Worm (Caenorhabditis elegans) whole organism, L4 larva: Measurements from ENCODE around the gene tsp-20.

Experiments used
- F44E2.7 ChIP-seq: fragments of 200-800 bp; sonication (Bioruptor generic); IDR thresholded peaks from 2 replicates; pipeline ENCODE4 v2.1.2; 2022; ENCODE audit warnings: missing genetic modification characterization, missing compliant biosample characterization
- Y105C5A.15 ChIP-seq: fragments of 200-800 bp; sonication (Bioruptor generic); IDR thresholded peaks from 2 replicates; pipeline ENCODE4 v1.3.6; 2022; ENCODE audit warnings: missing genetic modification characterization, missing compliant biosample characterization
- ama-1 ChIP-seq: fragments of 150-350 bp; optimal IDR thresholded peaks from 2 replicates; lab custom pipeline; 2014; ENCODE audit warnings: inconsistent platforms, mixed read lengths
- ceh-28 ChIP-seq: fragments of 150-350 bp; optimal IDR thresholded peaks from 2 replicates; lab custom pipeline; 2014; ENCODE audit warnings: missing biosample characterization, missing genetic modification reagents, missing genetic modification characterization
- ceh-32 ChIP-seq: sonication (generic microtip); optimal IDR thresholded peaks from 2 replicates; lab custom pipeline; 2016; ENCODE audit warnings: mild to moderate bottlenecking, missing genetic modification characterization, missing compliant biosample characterization; ENCODE audit not compliant: poor library complexity
- ceh-62 ChIP-seq: sonication (generic microtip); optimal IDR thresholded peaks from 2 replicates; lab custom pipeline; 2017; ENCODE audit warnings: missing biosample characterization, missing genetic modification characterization
- ctbp-1 ChIP-seq: fragments of 200-800 bp; sonication (Bioruptor generic); IDR thresholded peaks from 2 replicates; pipeline ENCODE4 v1.3.6; 2022; ENCODE audit warnings: missing genetic modification reagents, missing genetic modification characterization, missing compliant biosample characterization
- daf-16 ChIP-seq, 3 experiments: sonication (generic microtip); optimal IDR thresholded peaks; 2 replicates each; lab custom pipeline; 2016 to 2017; ENCODE audit warnings: missing genetic modification characterization in 3 of 3, missing genetic modification reagents in 3 of 3, mild to moderate bottlenecking in 2 of 3, missing compliant biosample characterization in 2 of 3, missing biosample characterization in 1 of 3, moderate library complexity in 1 of 3
- dmd-6 ChIP-seq: fragments of 200-800 bp; sonication (Bioruptor generic); IDR thresholded peaks from 2 replicates; pipeline ENCODE4 v1.3.6; 2022; ENCODE audit warnings: missing genetic modification reagents, missing genetic modification characterization, missing compliant biosample characterization
- dmd-9 ChIP-seq: fragments of 200-800 bp; sonication (Bioruptor generic); IDR thresholded peaks from 2 replicates; pipeline ENCODE4 v1.3.6; 2022; ENCODE audit warnings: missing genetic modification reagents, missing genetic modification characterization, missing compliant biosample characterization
- fkh-10 ChIP-seq: fragments of 150-350 bp; optimal IDR thresholded peaks from 2 replicates; lab custom pipeline; 2014; ENCODE audit warnings: missing biosample characterization, missing genetic modification reagents, missing genetic modification characterization
- fos-1 ChIP-seq: fragments of 150-350 bp; optimal IDR thresholded peaks from 2 replicates; lab custom pipeline; 2014; ENCODE audit warnings: missing biosample characterization, missing genetic modification characterization
- hmg-1.1 ChIP-seq: fragments of 200-800 bp; sonication (Bioruptor generic); IDR thresholded peaks from 2 replicates; pipeline ENCODE4 v1.3.6; 2022; ENCODE audit warnings: missing genetic modification reagents, missing genetic modification characterization, missing compliant biosample characterization
- lim-7 ChIP-seq: fragments of 200-800 bp; sonication (Bioruptor generic); IDR thresholded peaks from 2 replicates; pipeline ENCODE4 v1.3.6; 2022; ENCODE audit warnings: missing genetic modification characterization, missing compliant biosample characterization
- lin-15B ChIP-seq: fragments of 150-350 bp; sonication (generic microtip); optimal IDR thresholded peaks from 3 replicates; lab custom pipeline; 2014; ENCODE audit warnings: missing biosample characterization, missing genetic modification characterization
- lin-29 ChIP-seq: fragments of 200-800 bp; sonication (Bioruptor generic); IDR thresholded peaks from 2 replicates; pipeline ENCODE4 v1.3.6; 2022; ENCODE audit warnings: missing genetic modification reagents, missing genetic modification characterization, missing compliant biosample characterization
- lin-39 ChIP-seq: fragments of 150-350 bp; optimal IDR thresholded peaks from 2 replicates; lab custom pipeline; 2014; ENCODE audit warnings: missing biosample characterization, missing genetic modification reagents, missing genetic modification characterization
- lir-3 ChIP-seq: sonication (generic microtip); optimal IDR thresholded peaks from 2 replicates; lab custom pipeline; 2016; ENCODE audit warnings: mild to moderate bottlenecking, missing genetic modification characterization, missing compliant biosample characterization
- mdl-1 ChIP-seq, 2 experiments: fragments of 150-350 bp in 1 of 2; sonication (generic microtip) in 1 of 2; optimal IDR thresholded peaks; 2 replicates each; lab custom pipeline; 2014 to 2017; ENCODE audit warnings: missing biosample characterization in 2 of 2, missing genetic modification characterization in 2 of 2
- mep-1 ChIP-seq: fragments of 150-350 bp; sonication (generic microtip); optimal IDR thresholded peaks from 3 replicates; lab custom pipeline; 2014; ENCODE audit warnings: missing biosample characterization, missing genetic modification characterization
- nhr-111 ChIP-seq: fragments of 200-800 bp; sonication (Bioruptor generic); optimal IDR thresholded peaks from 2 replicates; lab custom pipeline; 2018; ENCODE audit warnings: mild to moderate bottlenecking, missing genetic modification characterization, missing compliant biosample characterization
- nhr-41 ChIP-seq: fragments of 200-800 bp; sonication (Bioruptor generic); IDR thresholded peaks from 2 replicates; pipeline ENCODE4 v1.3.6; 2022; ENCODE audit warnings: missing genetic modification reagents, missing genetic modification characterization, missing compliant biosample characterization
- nhr-42 ChIP-seq: fragments of 200-800 bp; sonication (Bioruptor generic); IDR thresholded peaks from 2 replicates; pipeline ENCODE4 v1.3.6; 2022; ENCODE audit warnings: missing genetic modification characterization, missing compliant biosample characterization
- nhr-48 ChIP-seq: sonication (generic microtip); optimal IDR thresholded peaks from 2 replicates; lab custom pipeline; 2016; ENCODE audit warnings: mild to moderate bottlenecking, missing genetic modification characterization, missing compliant biosample characterization
- nhr-76 ChIP-seq: fragments of 150-350 bp; optimal IDR thresholded peaks from 2 replicates; lab custom pipeline; 2014; ENCODE audit warnings: missing biosample characterization, missing genetic modification characterization
- nhr-77 ChIP-seq: fragments of 150-350 bp; optimal IDR thresholded peaks from 2 replicates; lab custom pipeline; 2014; ENCODE audit warnings: missing biosample characterization, missing genetic modification characterization
- tag-97 ChIP-seq: fragments of 200-800 bp; sonication (Bioruptor generic); IDR thresholded peaks from 2 replicates; pipeline ENCODE4 v1.3.6; 2022; ENCODE audit warnings: missing genetic modification characterization, missing compliant biosample characterization
- unc-62 ChIP-seq, 3 experiments: fragments of 150-350 bp in 1 of 3; sonication (generic microtip); optimal IDR thresholded peaks in 2 of 3; peaks in 1 of 3; 1 replicate in 1 of 3; 2 replicates in 2 of 3; lab custom pipeline; 2014 to 2017; ENCODE audit warnings: missing biosample characterization in 3 of 3, missing genetic modification characterization in 3 of 3, missing genetic modification reagents in 3 of 3, missing genotype in 1 of 3
- zag-1 ChIP-seq: fragments of 150-350 bp; optimal IDR thresholded peaks from 2 replicates; lab custom pipeline; 2014; ENCODE audit warnings: missing biosample characterization, missing genetic modification characterization
- zfp-2 ChIP-seq: sonication (generic microtip); optimal IDR thresholded peaks from 2 replicates; lab custom pipeline; 2016; ENCODE audit warnings: mild to moderate bottlenecking, missing genetic modification characterization, missing compliant biosample characterization

tsp-20 gene

ce11 chrX:12036114-12036513, 2.3 kb upstream of the tsp-20 start:
- no peak for TF ChIP-seq nhr-76 (tag; lab: Kevin White, UChicago)
- no peak for TF ChIP-seq nhr-77 (tag; lab: Kevin White, UChicago)
- TF ChIP-seq F44E2.7 (GFP tag; lab: Robert Waterston, UW): no peak
- TF ChIP-seq, all 104 proteins: peak for 0

ce11 chrX:12034661-12035060, 824 bp upstream of the tsp-20 start:
- TF ChIP-seq ceh-32 (tag; lab: Kevin White, UChicago) (no peak), nhr-42 (GFP tag; lab: Robert Waterston, UW) (no peak), nhr-41 (GFP tag; lab: Robert Waterston, UW) (no peak), ceh-62 (tag; lab: Kevin White, UChicago) (no peak), tag-97 (GFP tag; lab: Robert Waterston, UW) (no peak), ama-1 (no peak), lir-3 (tag; lab: Kevin White, UChicago) (no peak)

- peak; percentile 67 for TF ChIP-seq fkh-10
- no peak for TF ChIP-seq mdl-1 (tag; optimal IDR thresholded peaks at IDR 0.05; lab: Kevin White, UChicago)
Observed at ce11 chrX:12025070-12025789, 8.6 kb downstream of the tsp-20 start, which contains the start of gene B0198.2. TSS of gene B0198.2 (plus strand) at chrX:12025739.

ce11 chrX:12022496-12022895, 11.3 kb downstream of the tsp-20 start:
- TF ChIP-seq unc-62 (GFP tag; optimal IDR thresholded peaks at IDR 0.05 in 1 of 2; lab: Kevin White, UChicago) (peak in 1 of 2 experiments; percentile 27), unc-62 (tag; optimal IDR thresholded peaks at IDR 0.05; lab: Kevin White, UChicago) (no peak), ceh-28 (no peak), daf-16 (GFP tag; optimal IDR thresholded peaks at IDR 0.05; lab: Kevin White, UChicago) (no peak), daf-16 (tag; optimal IDR thresholded peaks at IDR 0.05; lab: Kevin White, UChicago) (no peak), nhr-76 (tag; lab: Kevin White, UChicago) (no peak)

- TF ChIP-seq zfp-2 (no peak), dmd-6 (GFP tag; lab: Robert Waterston, UW) (0 out of 2 replicates have a peak, but pooled peaks have one; percentile 18), nhr-42 (GFP tag; lab: Robert Waterston, UW) (no peak), lin-39 (no peak), fkh-10 (peak; percentile 36), Y105C5A.15 (GFP tag; lab: Robert Waterston, UW) (no peak), hmg-1.1 (GFP tag; lab: Robert Waterston, UW) (no peak), ctbp-1 (no peak), nhr-111 (GFP tag; lab: Kevin White, UChicago) (no peak), zag-1 (tag; lab: Kevin White, UChicago) (no peak), mep-1 (tag; lab: Kevin White, UChicago) (no peak), lin-15B (tag; lab: Kevin White, UChicago) (no peak), F44E2.7 (GFP tag; lab: Robert Waterston, UW) (0 out of 2 replicates have a peak, but pooled peaks have one; percentile 16), nhr-48 (tag; lab: Kevin White, UChicago) (no peak), ceh-62 (tag; lab: Kevin White, UChicago) (no peak), dmd-9 (GFP tag; lab: Robert Waterston, UW) (no peak), lim-7 (GFP tag; lab: Robert Waterston, UW) (no peak), lin-29 (GFP tag; lab: Robert Waterston, UW) (no peak), fos-1 (tag; lab: Kevin White, UChicago) (no peak)
- TF ChIP-seq, all 104 proteins: peak for 3
Observed at ce11 chrX:12021446-12021845, 12.4 kb downstream of the tsp-20 start.
